Worm (Caenorhabditis elegans): Measurements from ENCODE around the gene R04A9.3.

R04A9.3 gene

ce11 chrX:328736-329135 lies 51.7 kb downstream of the R04A9.3 start:
- no peak for TF ChIP-seq mcd-1 (GFP tag; IDR thresholded peaks at IDR 0.05)
- no peak for TF ChIP-seq nfyb-1 (GFP tag; IDR thresholded peaks at IDR 0.05)
- TF ChIP-seq dox-1 (GFP tag; IDR thresholded peaks at IDR 0.05) = no peak
- TF ChIP-seq T07F8.4 (tag; optimal IDR thresholded peaks at IDR 0.05) = no peak
- TF ChIP-seq snpc-4 (GFP tag; optimal IDR thresholded peaks at IDR 0.05) = no peak
- TF ChIP-seq snpc-4 (tag; optimal IDR thresholded peaks at IDR 0.05) = no peak
- no peak for TF ChIP-seq Y53G8AR.9 (GFP tag; conservative IDR thresholded peaks at IDR 0.05)
- no peak for TF ChIP-seq Y79H2A.3 (GFP tag; conservative IDR thresholded peaks at IDR 0.05)
- TF ChIP-seq madf-6 (GFP tag; IDR thresholded peaks at IDR 0.05) = no peak
- TF ChIP-seq let-526 (GFP tag; IDR thresholded peaks at IDR 0.05) = no peak
- TF ChIP-seq Y67H2A.10 (GFP tag; conservative IDR thresholded peaks at IDR 0.05) = no peak
- TF ChIP-seq ztf-18 (tag; optimal IDR thresholded peaks at IDR 0.05) = no peak
- no peak for TF ChIP-seq egl-44 (GFP tag; IDR thresholded peaks at IDR 0.05)
- no peak for TF ChIP-seq pha-4 (tag; optimal IDR thresholded peaks at IDR 0.05)
- TF ChIP-seq lsy-27 (tag; optimal IDR thresholded peaks at IDR 0.05; ENCODE audit: borderline replicate concordance, insufficient read depth) = no peak
- TF ChIP-seq C17E4.6 (GFP tag; IDR thresholded peaks at IDR 0.05) = no peak
- no peak for TF ChIP-seq zfh-2 (GFP tag; conservative IDR thresholded peaks at IDR 0.05)
